Fruit fly (Drosophila melanogaster): ENCODE measurements around the gene CG3156.

CG3156 gene

dm6 chrX:529724-530603, 42.3 kb downstream of the CG3156 start, which contains the start of the genes CG4293 and Appl (continued):
- TF ChIP-seq Opbp (GFP tag; IDR thresholded peaks at IDR 0.05; ENCODE audit: partially characterized antibody) (peak; percentile 9; the same call in 1 of the 3 replicates), CG10274 (GFP tag; optimal IDR thresholded peaks at IDR 0.05) (no peak), Sry-β (GFP tag; optimal IDR thresholded peaks at IDR 0.05) (no peak), en (GFP tag; optimal IDR thresholded peaks at IDR 0.05) (no peak), CG8290 (GFP tag; optimal IDR thresholded peaks at IDR 0.05) (peak; percentile 11), CG8290 (tag; optimal IDR thresholded peaks at IDR 0.05) (peak; percentile 9 to 76), otp (GFP tag; IDR thresholded peaks at IDR 0.05) (no peak), vvl (GFP tag; IDR thresholded peaks at IDR 0.05) (peak; percentile 22; the same call in 1 of the 2 replicates), scrt (GFP tag; optimal IDR thresholded peaks at IDR 0.05) (no peak), cwo (GFP tag; optimal IDR thresholded peaks at IDR 0.05) (no peak), CG8924 (tag; optimal IDR thresholded peaks at IDR 0.05) (no peak), C15 (GFP tag; IDR thresholded peaks at IDR 0.05) (no peak), btn (GFP tag; optimal IDR thresholded peaks at IDR 0.05) (no peak), CG2120 (GFP tag; optimal IDR thresholded peaks at IDR 0.05) (peak; percentile 13), dm (GFP tag; optimal IDR thresholded peaks at IDR 0.05) (no peak), Hr51 (GFP tag; optimal IDR thresholded peaks at IDR 0.05) (no peak), CG13287 (GFP tag; IDR thresholded peaks at IDR 0.05; ENCODE audit: partially characterized antibody) (peak; percentile 39; the same call in 1 of the 2 replicates), Optix (GFP tag; IDR thresholded peaks at IDR 0.05) (0 out of 3 replicates have a peak, but pooled peaks have one; percentile 22), exex (tag; optimal IDR thresholded peaks at IDR 0.05) (no peak), tgo (GFP tag; IDR thresholded peaks at IDR 0.05) (no peak), kni (GFP tag; optimal IDR thresholded peaks at IDR 0.05) (no peak), croc (GFP tag; conservative IDR thresholded peaks at IDR 0.05) (no peak), pita (GFP tag; optimal IDR thresholded peaks at IDR 0.05) (peak; percentile 97), gcm2 (GFP tag; optimal IDR thresholded peaks at IDR 0.05) (no peak), pnt (GFP tag; optimal IDR thresholded peaks at IDR 0.05) (no peak), gt (GFP tag; IDR thresholded peaks at IDR 0.05) (no peak), CG6765 (GFP tag; optimal IDR thresholded peaks at IDR 0.05) (no peak), wek (GFP tag; optimal IDR thresholded peaks at IDR 0.05) (no peak), rib (GFP tag; IDR thresholded peaks at IDR 0.05) (no peak), CG18262 (tag; optimal IDR thresholded peaks at IDR 0.05) (peak; percentile 17), CG6175 (GFP tag; IDR thresholded peaks at IDR 0.05) (no peak), PHDP (tag; optimal IDR thresholded peaks at IDR 0.05) (no peak), onecut (GFP tag; IDR thresholded peaks at IDR 0.05) (peak; percentile 99), Sox100B (GFP tag; optimal IDR thresholded peaks at IDR 0.05) (no peak), br (optimal IDR thresholded peaks at IDR 0.05) (no peak), Dref (GFP tag; IDR thresholded peaks at IDR 0.05) (peak; percentile 38; the same call in 1 of the 2 replicates), D19A (tag; optimal IDR thresholded peaks at IDR 0.05) (no peak), Ets97D (GFP tag; optimal IDR thresholded peaks at IDR 0.05) (peak; percentile 34), sna (GFP tag; IDR thresholded peaks at IDR 0.05; ENCODE audit: partially characterized antibody) (0 out of 2 replicates have a peak, but pooled peaks have one; percentile 20), ci (GFP tag; IDR thresholded peaks at IDR 0.05) (0 out of 3 replicates have a peak, but pooled peaks have one; percentile 13), psq (GFP tag; optimal IDR thresholded peaks at IDR 0.05) (no peak), dysf (GFP tag; IDR thresholded peaks at IDR 0.05) (no peak), cato (GFP tag; optimal IDR thresholded peaks at IDR 0.05; ENCODE audit: borderline replicate concordance) (no peak), HLH3B (GFP tag; IDR thresholded peaks at IDR 0.05) (no peak), Fer3 (tag; optimal IDR thresholded peaks at IDR 0.05) (no peak), CG9727 (GFP tag; optimal IDR thresholded peaks at IDR 0.05) (no peak), pan (optimal IDR thresholded peaks at IDR 0.05) (no peak), pan (GFP tag; optimal IDR thresholded peaks at IDR 0.05 in 1 of 2, IDR thresholded peaks at IDR 0.05 in 1 of 2) (no peak), slbo (GFP tag; IDR thresholded peaks at IDR 0.05) (no peak), nau (GFP tag; optimal IDR thresholded peaks at IDR 0.05) (no peak)

Measured in whole organism, embryonic.